Fruit fly (Drosophila melanogaster) whole organism, pupa: Measurements from ENCODE around the gene CG13685.

Source experiments
- CG10348 ChIP-seq: fragments of 200-800 bp; sonication (Bioruptor generic); IDR thresholded peaks from 2 replicates; pipeline ENCODE4 v1.3.6; 2022; ENCODE audit warnings: missing biosample characterization, missing genetic modification characterization
- CG14655 ChIP-seq: fragments of 200-800 bp; sonication (Bioruptor generic); optimal IDR thresholded peaks from 3 replicates; lab custom pipeline; 2017; ENCODE audit warnings: mild to moderate bottlenecking, missing biosample characterization, missing genetic modification reagents, missing genetic modification characterization
- CG15710 ChIP-seq: fragments of 200-800 bp; sonication (Bioruptor generic); optimal IDR thresholded peaks from 2 replicates; lab custom pipeline; 2018; ENCODE audit warnings: missing biosample characterization, mild to moderate bottlenecking, missing genetic modification characterization, moderate library complexity
- CG17806 ChIP-seq: fragments of 200-800 bp; sonication (Bioruptor generic); optimal IDR thresholded peaks from 2 replicates; lab custom pipeline; 2018; ENCODE audit warnings: missing biosample characterization, mild to moderate bottlenecking, missing genetic modification characterization, moderate library complexity
- CG32121 ChIP-seq: fragments of 200-800 bp; sonication (Bioruptor generic); IDR thresholded peaks from 2 replicates; pipeline ENCODE4 v1.3.6; 2022; ENCODE audit warnings: missing biosample characterization, missing genetic modification characterization
- CG34367 ChIP-seq: fragments of 200-800 bp; sonication (Bioruptor generic); optimal IDR thresholded peaks from 2 replicates; lab custom pipeline; 2018; ENCODE audit warnings: missing biosample characterization, mild to moderate bottlenecking, missing genetic modification characterization
- EcR ChIP-seq: fragments of 200-800 bp; sonication (Bioruptor generic); optimal IDR thresholded peaks from 3 replicates; lab custom pipeline; 2019; ENCODE audit warnings: missing biosample characterization, missing genetic modification characterization, mild to moderate bottlenecking, moderate library complexity, missing genetic modification reagents
- Pif1A ChIP-seq: fragments of 200-800 bp; sonication (Bioruptor generic); optimal IDR thresholded peaks from 3 replicates; lab custom pipeline; 2016; ENCODE audit warnings: missing biosample characterization, missing genetic modification characterization
- Pif1B ChIP-seq: fragments of 200-800 bp; sonication (Bioruptor generic); optimal IDR thresholded peaks from 3 replicates; lab custom pipeline; 2016; ENCODE audit warnings: missing biosample characterization, missing genetic modification characterization
- Snoo ChIP-seq: fragments of 200-800 bp; sonication (Bioruptor generic); optimal IDR thresholded peaks from 3 replicates; lab custom pipeline; 2017; ENCODE audit warnings: missing biosample characterization, mild to moderate bottlenecking, missing genetic modification characterization, inconsistent platforms
- gl ChIP-seq: fragments of 200-800 bp; sonication (Bioruptor generic); optimal IDR thresholded peaks from 2 replicates; lab custom pipeline; 2018; ENCODE audit warnings: missing biosample characterization, mild to moderate bottlenecking, missing genetic modification characterization
- rn ChIP-seq: fragments of 200-800 bp; sonication (Bioruptor generic); IDR thresholded peaks from 2 replicates; pipeline ENCODE4 v1.3.6; 2022; ENCODE audit warnings: missing biosample characterization, missing genetic modification characterization

- TF ChIP-seq Snoo (tag; lab: Kevin White, UChicago) (no peak), CG14655 (GFP tag; lab: Kevin White, UChicago) (no peak), Pif1B (no peak), CG17806 (no peak), CG34367 (tag; lab: Kevin White, UChicago) (no peak), rn (GFP tag; lab: Robert Waterston, UW) (no peak), gl (tag; lab: Kevin White, UChicago) (no peak), CG10348 (GFP tag; lab: Robert Waterston, UW) (no peak), CG15710 (tag; lab: Kevin White, UChicago) (no peak), CG32121 (no peak), EcR (GFP tag; lab: Kevin White, UChicago) (no peak), Pif1A (no peak)
Observed at dm6 chr3L:7754109-7754508, 7.0 kb downstream of the CG13685 start, which contains the start of gene CG7409.
